Worm (Caenorhabditis elegans) whole organism, L4 larva: Measurements from ENCODE around the gene rps-21.

ENCODE experiments used
- D1046.2 ChIP-seq: fragments of 200-800 bp; sonication (Bioruptor generic); IDR thresholded peaks from 2 replicates; pipeline ENCODE4 v1.3.6; 2022; ENCODE audit warnings: missing genetic modification characterization, missing compliant biosample characterization
- F10B5.3 ChIP-seq: sonication (generic microtip); optimal IDR thresholded peaks from 2 replicates; lab custom pipeline; 2016; ENCODE audit warnings: mild to moderate bottlenecking, missing genetic modification characterization, missing compliant biosample characterization
- F44E2.7 ChIP-seq: fragments of 200-800 bp; sonication (Bioruptor generic); IDR thresholded peaks from 2 replicates; pipeline ENCODE4 v2.1.2; 2022; ENCODE audit warnings: missing genetic modification characterization, missing compliant biosample characterization
- R02D3.7 ChIP-seq: fragments of 150-350 bp; sonication (generic microtip); optimal IDR thresholded peaks from 3 replicates; lab custom pipeline; 2014; ENCODE audit warnings: missing biosample characterization, missing genetic modification characterization
- T20F7.1 ChIP-seq: fragments of 200-800 bp; sonication (Bioruptor generic); optimal IDR thresholded peaks from 2 replicates; lab custom pipeline; 2018; ENCODE audit warnings: mild to moderate bottlenecking, missing genetic modification characterization, missing compliant biosample characterization
- Y5F2A.4 ChIP-seq: fragments of 200-800 bp; sonication (Bioruptor generic); optimal IDR thresholded peaks from 2 replicates; lab custom pipeline; 2018; ENCODE audit warnings: mild to moderate bottlenecking, missing genetic modification characterization, missing compliant biosample characterization
- aly-2 ChIP-seq: sonication (generic microtip); optimal IDR thresholded peaks from 2 replicates; lab custom pipeline; 2018; ENCODE audit warnings: missing biosample characterization, missing genetic modification characterization
- arid-1 ChIP-seq: fragments of 200-800 bp; sonication (Bioruptor generic); conservative IDR thresholded peaks from 2 replicates; pipeline ENCODE4 v1.3.6; 2022; ENCODE audit warnings: missing genetic modification reagents, missing genetic modification characterization, missing compliant biosample characterization
- attf-4 ChIP-seq: sonication (generic microtip); optimal IDR thresholded peaks from 3 replicates; lab custom pipeline; 2017; ENCODE audit warnings: missing biosample characterization, missing genetic modification characterization
- ceh-32 ChIP-seq: sonication (generic microtip); optimal IDR thresholded peaks from 2 replicates; lab custom pipeline; 2016; ENCODE audit warnings: mild to moderate bottlenecking, missing genetic modification characterization, missing compliant biosample characterization; ENCODE audit not compliant: poor library complexity
- ces-1 ChIP-seq: fragments of 150-350 bp; sonication (generic microtip); optimal IDR thresholded peaks from 4 replicates; lab custom pipeline; 2014; ENCODE audit warnings: missing biosample characterization, missing genetic modification reagents, missing genetic modification characterization
- ctbp-1 ChIP-seq: fragments of 200-800 bp; sonication (Bioruptor generic); IDR thresholded peaks from 2 replicates; pipeline ENCODE4 v1.3.6; 2022; ENCODE audit warnings: missing genetic modification reagents, missing genetic modification characterization, missing compliant biosample characterization
- daf-12 ChIP-seq: fragments of 150-350 bp; optimal IDR thresholded peaks from 2 replicates; lab custom pipeline; 2014; ENCODE audit warnings: missing biosample characterization, missing genetic modification reagents, missing genetic modification characterization
- daf-19 ChIP-seq: fragments of 200-800 bp; sonication (Bioruptor generic); conservative IDR thresholded peaks from 2 replicates; pipeline ENCODE4 v1.3.6; 2022; ENCODE audit warnings: missing genetic modification characterization, missing compliant biosample characterization
- daf-8 ChIP-seq: fragments of 200-800 bp; sonication (Bioruptor generic); IDR thresholded peaks from 2 replicates; pipeline ENCODE4 v1.3.6; 2022; ENCODE audit warnings: missing genetic modification characterization, missing compliant biosample characterization
- dmd-6 ChIP-seq: fragments of 200-800 bp; sonication (Bioruptor generic); IDR thresholded peaks from 2 replicates; pipeline ENCODE4 v1.3.6; 2022; ENCODE audit warnings: missing genetic modification reagents, missing genetic modification characterization, missing compliant biosample characterization
- dmd-9 ChIP-seq: fragments of 200-800 bp; sonication (Bioruptor generic); IDR thresholded peaks from 2 replicates; pipeline ENCODE4 v1.3.6; 2022; ENCODE audit warnings: missing genetic modification reagents, missing genetic modification characterization, missing compliant biosample characterization
- duxl-1 ChIP-seq: sonication (generic microtip); optimal IDR thresholded peaks from 2 replicates; lab custom pipeline; 2016; ENCODE audit warnings: mild to moderate bottlenecking, missing genetic modification characterization, moderate library complexity, missing compliant biosample characterization; ENCODE audit not compliant: poor library complexity
- dve-1 ChIP-seq: sonication (generic microtip); optimal IDR thresholded peaks from 2 replicates; lab custom pipeline; 2017; ENCODE audit warnings: antibody characterized with exemption, mild to moderate bottlenecking, missing genetic modification characterization, missing compliant biosample characterization; ENCODE audit not compliant: insufficient read depth
- egl-27 ChIP-seq: sonication (generic microtip); optimal IDR thresholded peaks from 3 replicates; lab custom pipeline; 2017; ENCODE audit warnings: missing biosample characterization, missing genetic modification reagents, missing genetic modification characterization
- egl-43 ChIP-seq: fragments of 200-800 bp; sonication (Bioruptor generic); IDR thresholded peaks from 2 replicates; pipeline ENCODE4 v1.3.6; 2022; ENCODE audit warnings: missing genetic modification reagents, missing genetic modification characterization, missing compliant biosample characterization
- fkh-10 ChIP-seq: fragments of 150-350 bp; optimal IDR thresholded peaks from 2 replicates; lab custom pipeline; 2014; ENCODE audit warnings: missing biosample characterization, missing genetic modification reagents, missing genetic modification characterization
- hif-1 ChIP-seq, 2 experiments: sonication (generic microtip); optimal IDR thresholded peaks; 2 replicates each; lab custom pipeline; 2016 to 2017; ENCODE audit warnings: missing compliant biosample characterization in 2 of 2, missing genetic modification characterization in 2 of 2, missing genetic modification reagents in 2 of 2, missing genotype in 2 of 2, mild to moderate bottlenecking in 1 of 2
- hlh-11 ChIP-seq: fragments of 200-800 bp; sonication (Bioruptor generic); optimal IDR thresholded peaks from 2 replicates; lab custom pipeline; 2018; ENCODE audit warnings: mild to moderate bottlenecking, missing genetic modification characterization, missing compliant biosample characterization
- jun-1 ChIP-seq: fragments of 150-350 bp; optimal IDR thresholded peaks from 2 replicates; lab custom pipeline; 2014; ENCODE audit warnings: missing biosample characterization, missing genetic modification reagents, missing genetic modification characterization
- lim-7 ChIP-seq: fragments of 200-800 bp; sonication (Bioruptor generic); IDR thresholded peaks from 2 replicates; pipeline ENCODE4 v1.3.6; 2022; ENCODE audit warnings: missing genetic modification characterization, missing compliant biosample characterization
- lin-1 ChIP-seq: fragments of 200-800 bp; sonication (Bioruptor generic); IDR thresholded peaks from 2 replicates; pipeline ENCODE4 v1.3.6; 2022; ENCODE audit warnings: missing genetic modification reagents, missing genetic modification characterization, missing compliant biosample characterization
- lin-13 ChIP-seq: fragments of 150-350 bp; optimal IDR thresholded peaks from 2 replicates; lab custom pipeline; 2014; ENCODE audit warnings: missing biosample characterization, missing genetic modification reagents, missing genetic modification characterization
- lin-15B ChIP-seq: fragments of 150-350 bp; sonication (generic microtip); optimal IDR thresholded peaks from 3 replicates; lab custom pipeline; 2014; ENCODE audit warnings: missing biosample characterization, missing genetic modification characterization
- lin-29 ChIP-seq: fragments of 200-800 bp; sonication (Bioruptor generic); IDR thresholded peaks from 2 replicates; pipeline ENCODE4 v1.3.6; 2022; ENCODE audit warnings: missing genetic modification reagents, missing genetic modification characterization, missing compliant biosample characterization
- lir-3 ChIP-seq: sonication (generic microtip); optimal IDR thresholded peaks from 2 replicates; lab custom pipeline; 2016; ENCODE audit warnings: mild to moderate bottlenecking, missing genetic modification characterization, missing compliant biosample characterization
- lsy-2 ChIP-seq, 2 experiments: fragments of 150-350 bp in 1 of 2; sonication (generic microtip) in 1 of 2; optimal IDR thresholded peaks; 2 replicates each; lab custom pipeline; 2014 to 2017; ENCODE audit warnings: missing biosample characterization in 2 of 2, missing genetic modification characterization in 2 of 2
- madf-9 ChIP-seq: fragments of 200-800 bp; sonication (Bioruptor generic); conservative IDR thresholded peaks from 2 replicates; pipeline ENCODE4 v1.3.6; 2022; ENCODE audit warnings: missing genetic modification reagents, missing genetic modification characterization, missing compliant biosample characterization
- mdt-29 ChIP-seq: fragments of 200-800 bp; sonication (Bioruptor generic); IDR thresholded peaks from 2 replicates; pipeline ENCODE4 v1.3.6; 2022; ENCODE audit warnings: missing genetic modification reagents, missing genetic modification characterization, missing compliant biosample characterization
- mxl-3 ChIP-seq: fragments of 200-800 bp; sonication (Bioruptor generic); optimal IDR thresholded peaks from 2 replicates; lab custom pipeline; 2018; ENCODE audit warnings: mild to moderate bottlenecking, missing genetic modification characterization, missing compliant biosample characterization
- nhr-10 ChIP-seq: fragments of 150-350 bp; optimal IDR thresholded peaks from 2 replicates; lab custom pipeline; 2014; ENCODE audit warnings: missing biosample characterization, missing genetic modification characterization
- nhr-102 ChIP-seq: sonication (generic microtip); optimal IDR thresholded peaks from 2 replicates; lab custom pipeline; 2016; ENCODE audit warnings: mild to moderate bottlenecking, missing genetic modification characterization, moderate library complexity, missing compliant biosample characterization
- nhr-25 ChIP-seq: sonication (generic microtip); optimal IDR thresholded peaks from 2 replicates; lab custom pipeline; 2017; ENCODE audit warnings: missing genetic modification characterization, mild to moderate bottlenecking, missing compliant biosample characterization, antibody characterized with exemption, moderate library complexity, borderline replicate concordance; ENCODE audit not compliant: insufficient read depth
- nhr-42 ChIP-seq: fragments of 200-800 bp; sonication (Bioruptor generic); IDR thresholded peaks from 2 replicates; pipeline ENCODE4 v1.3.6; 2022; ENCODE audit warnings: missing genetic modification characterization, missing compliant biosample characterization
- nhr-77 ChIP-seq: fragments of 150-350 bp; optimal IDR thresholded peaks from 2 replicates; lab custom pipeline; 2014; ENCODE audit warnings: missing biosample characterization, missing genetic modification characterization
- pha-4 ChIP-seq, 2 experiments: fragments of 150-350 bp in 1 of 2; fragments of 200-800 bp in 1 of 2; sonication (Bioruptor generic) in 1 of 2; IDR thresholded peaks in 1 of 2; optimal IDR thresholded peaks in 1 of 2; 2 replicates each; pipeline versions ENCODE4 v1.3.6 to Lab custom; 2014 to 2022; ENCODE audit warnings: missing genetic modification characterization in 2 of 2, missing genetic modification reagents in 2 of 2, missing biosample characterization in 1 of 2, missing compliant biosample characterization in 1 of 2
- rbr-2 ChIP-seq: sonication (generic microtip); optimal IDR thresholded peaks from 2 replicates; lab custom pipeline; 2016; ENCODE audit warnings: missing genotype, missing genetic modification characterization, missing compliant biosample characterization
- sdz-12 ChIP-seq: fragments of 200-800 bp; sonication (Bioruptor generic); optimal IDR thresholded peaks from 2 replicates; lab custom pipeline; 2018; ENCODE audit warnings: mild to moderate bottlenecking, missing genetic modification characterization, missing compliant biosample characterization
- skn-1 ChIP-seq: fragments of 150-350 bp; optimal IDR thresholded peaks from 2 replicates; lab custom pipeline; 2014; ENCODE audit warnings: missing biosample characterization, missing genetic modification characterization
- snpc-1.2 ChIP-seq: fragments of 200-800 bp; sonication (Bioruptor generic); IDR thresholded peaks from 2 replicates; pipeline ENCODE4 v1.3.6; 2022; ENCODE audit warnings: missing genetic modification reagents, missing genetic modification characterization, missing compliant biosample characterization
- spr-1 ChIP-seq: sonication (generic microtip); optimal IDR thresholded peaks from 2 replicates; lab custom pipeline; 2016; ENCODE audit warnings: mild to moderate bottlenecking, missing genetic modification characterization, missing compliant biosample characterization
- spr-3 ChIP-seq: fragments of 200-800 bp; sonication (Bioruptor generic); optimal IDR thresholded peaks from 2 replicates; lab custom pipeline; 2018; ENCODE audit warnings: mild to moderate bottlenecking, missing genetic modification characterization, missing compliant biosample characterization
- vab-7 ChIP-seq: fragments of 200-800 bp; sonication (Bioruptor generic); IDR thresholded peaks from 2 replicates; pipeline ENCODE4 v1.3.6; 2022; ENCODE audit warnings: missing genetic modification reagents, missing genetic modification characterization, missing compliant biosample characterization
- zip-2 ChIP-seq: fragments of 150-350 bp; optimal IDR thresholded peaks from 2 replicates; lab custom pipeline; 2014; ENCODE audit warnings: missing biosample characterization, missing genetic modification characterization
- ztf-11 ChIP-seq: fragments of 150-350 bp; optimal IDR thresholded peaks from 2 replicates; lab custom pipeline; 2014; ENCODE audit warnings: missing biosample characterization, missing genetic modification characterization

Gene rps-21

DNA sequence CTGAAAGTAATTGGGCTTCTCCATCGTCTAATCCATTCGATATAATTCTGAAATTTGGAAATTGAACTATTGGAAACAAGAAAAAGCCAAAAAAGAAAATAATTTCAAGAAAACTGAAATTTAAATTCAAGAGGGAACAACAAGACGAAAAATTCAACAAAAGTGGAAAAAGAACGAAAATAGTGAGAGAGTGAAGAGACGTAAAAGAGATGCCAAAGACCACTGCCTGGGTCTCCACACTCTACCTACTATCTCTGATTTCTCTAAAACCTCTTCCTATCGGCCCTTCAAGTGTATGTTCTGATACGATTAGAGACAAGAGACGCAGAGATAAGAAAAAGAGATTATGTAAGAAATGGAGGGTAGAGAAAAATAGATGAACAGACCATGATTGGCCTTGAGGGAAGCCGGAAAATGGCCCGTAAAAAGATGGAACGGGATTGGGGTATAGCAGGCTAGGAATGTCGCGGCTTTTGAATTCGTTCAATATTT is 35.6 kb downstream of the rps-21 start, which contains the start of gene ogt-1 (continued):
- TF ChIP-seq dmd-9 (no peak), nhr-42 (no peak), arid-1 (GFP tag; lab: Robert Waterston, UW) (peak; percentile 57), hif-1 (tag; optimal IDR thresholded peaks at IDR 0.05; lab: Kevin White, UChicago) (peak in 1 of 2 experiments; percentile 65), egl-43 (GFP tag; lab: Robert Waterston, UW) (no peak), snpc-1.2 (GFP tag; lab: Robert Waterston, UW) (no peak), madf-9 (GFP tag; lab: Robert Waterston, UW) (peak; percentile 25; the same call in 1 of the 2 replicates), D1046.2 (GFP tag; lab: Robert Waterston, UW) (no peak), lim-7 (GFP tag; lab: Robert Waterston, UW) (no peak), jun-1 (tag; lab: Kevin White, UChicago) (peak; percentile 65), ceh-32 (tag; lab: Kevin White, UChicago) (no peak), egl-27 (no peak), nhr-102 (tag; lab: Kevin White, UChicago) (peak; percentile 34), ces-1 (GFP tag; lab: Kevin White, UChicago) (peak; percentile 58), nhr-25 (peak; percentile 35), lin-29 (GFP tag; lab: Robert Waterston, UW) (no peak), zip-2 (no peak), daf-8 (no peak), dve-1 (tag; lab: Kevin White, UChicago) (peak; percentile 89), F44E2.7 (GFP tag; lab: Robert Waterston, UW) (no peak), rbr-2 (tag; lab: Kevin White, UChicago) (peak; percentile 85), fkh-10 (no peak), F10B5.3 (peak; percentile 32), ctbp-1 (GFP tag; lab: Robert Waterston, UW) (peak; percentile 84), duxl-1 (tag; lab: Kevin White, UChicago) (peak; percentile 80), aly-2 (tag; lab: Kevin White, UChicago) (no peak), spr-1 (tag; lab: Kevin White, UChicago) (peak; percentile 33), nhr-10 (tag; lab: Kevin White, UChicago) (peak; percentile 51), sdz-12 (GFP tag; lab: Kevin White, UChicago) (no peak), lsy-2 (tag; optimal IDR thresholded peaks at IDR 0.05; lab: Kevin White, UChicago) (peak; percentile 75 to 92), lin-15B (no peak), ztf-11 (tag; lab: Kevin White, UChicago) (no peak), vab-7 (GFP tag; lab: Robert Waterston, UW) (no peak), spr-3 (GFP tag; lab: Kevin White, UChicago) (peak; percentile 24), lin-13 (GFP tag; lab: Kevin White, UChicago) (peak; percentile 28), Y5F2A.4 (GFP tag; lab: Kevin White, UChicago) (no peak), skn-1 (tag; lab: Kevin White, UChicago) (no peak), lin-1 (GFP tag; lab: Robert Waterston, UW) (peak; percentile 31; the same call in 1 of the 2 replicates), lir-3 (tag; lab: Kevin White, UChicago) (no peak), T20F7.1 (GFP tag; lab: Kevin White, UChicago) (peak; percentile 74), daf-12 (no peak), mdt-29 (GFP tag; lab: Robert Waterston, UW) (no peak), pha-4 (GFP tag; IDR thresholded peaks at IDR 0.05; lab: Robert Waterston, UW) (peak; percentile 65; the same call in 1 of the 2 replicates), pha-4 (tag; optimal IDR thresholded peaks at IDR 0.05; lab: Kevin White, UChicago) (peak; percentile 91), attf-4 (tag; lab: Kevin White, UChicago) (no peak), dmd-6 (GFP tag; lab: Robert Waterston, UW) (peak; percentile 79), mxl-3 (GFP tag; lab: Kevin White, UChicago) (no peak), hlh-11 (peak; percentile 89), R02D3.7 (tag; lab: Kevin White, UChicago) (no peak), daf-19 (GFP tag; lab: Robert Waterston, UW) (0 out of 2 replicates have a peak, but pooled peaks have one; percentile 34), nhr-77 (tag; lab: Kevin White, UChicago) (peak; percentile 17)
